Worm (Caenorhabditis elegans) whole organism, dauer: ENCODE data around the gene C02G6.2.

Experiments
- unc-62 ChIP-seq: sonication (generic microtip); optimal IDR thresholded peaks from 2 replicates; lab custom pipeline; 2017; ENCODE audit warnings: missing biosample characterization, missing genetic modification reagents, missing genetic modification characterization

C02G6.2 gene

DNA sequence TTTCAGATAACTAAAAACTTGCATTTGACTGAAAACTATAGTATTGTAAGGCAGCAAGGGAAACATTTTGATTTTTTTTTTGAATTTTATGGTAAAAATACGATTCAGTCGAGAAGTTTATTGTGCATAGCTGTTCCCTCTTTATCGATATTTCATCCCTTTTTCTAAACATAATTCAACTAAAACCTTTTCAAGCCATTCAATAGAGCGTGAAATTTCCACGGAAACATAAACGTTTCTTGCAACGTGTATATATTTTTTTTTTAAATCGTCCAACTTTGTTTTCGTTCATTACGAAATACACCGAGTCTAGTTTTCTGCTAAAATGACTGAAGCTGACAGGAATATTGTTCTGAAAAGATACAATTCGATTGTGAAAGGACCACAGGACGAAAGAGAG is at the start of gene C02G6.2:
Gene C02G6.2, plus strand, starts transcription at position 301 of the 400 bp plus-strand sequence.
- no peak for TF ChIP-seq unc-62 (GFP tag; lab: Kevin White, UChicago)

DNA sequence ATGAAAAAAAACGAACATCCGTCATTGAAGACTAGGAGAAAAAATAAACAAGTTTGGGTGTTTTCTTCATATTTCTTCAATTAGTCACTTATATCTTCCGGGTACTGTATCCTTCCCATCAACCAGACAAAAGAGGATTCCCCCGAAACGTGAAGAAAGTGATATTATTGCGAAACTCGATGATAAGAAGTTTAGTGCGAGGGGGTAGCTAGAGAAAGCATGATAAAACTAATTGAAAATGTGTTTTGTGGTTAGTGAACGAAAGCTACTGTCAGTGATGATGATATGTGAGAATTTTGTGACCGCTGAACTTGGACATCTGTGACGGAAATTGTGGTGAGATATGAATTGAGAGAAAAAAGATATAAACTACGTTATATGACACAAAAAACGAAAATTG is 48.9 kb upstream of the C02G6.2 start:
- no peak for TF ChIP-seq unc-62 (GFP tag; lab: Kevin White, UChicago)

DNA sequence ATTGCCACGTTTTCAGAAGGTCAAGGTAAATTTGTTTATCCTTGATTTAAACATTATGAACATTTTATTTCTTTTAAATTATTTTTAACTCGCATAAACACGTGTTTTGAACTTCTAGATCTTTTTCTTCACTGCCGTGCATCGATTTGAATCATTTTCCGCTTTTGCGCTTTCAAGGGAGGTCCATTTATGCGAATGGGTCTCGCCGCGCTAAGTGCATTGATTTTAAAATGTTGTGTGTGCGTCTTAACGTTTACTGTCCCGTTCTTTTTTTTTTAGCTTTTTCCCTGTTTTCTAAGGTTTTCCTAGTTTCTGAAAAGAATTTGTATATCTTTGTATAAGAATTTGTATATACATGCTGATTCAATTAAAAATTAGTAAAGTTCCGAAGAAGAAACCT is 46.4 kb upstream of the C02G6.2 start:
- no peak for TF ChIP-seq unc-62 (GFP tag; lab: Kevin White, UChicago)

DNA sequence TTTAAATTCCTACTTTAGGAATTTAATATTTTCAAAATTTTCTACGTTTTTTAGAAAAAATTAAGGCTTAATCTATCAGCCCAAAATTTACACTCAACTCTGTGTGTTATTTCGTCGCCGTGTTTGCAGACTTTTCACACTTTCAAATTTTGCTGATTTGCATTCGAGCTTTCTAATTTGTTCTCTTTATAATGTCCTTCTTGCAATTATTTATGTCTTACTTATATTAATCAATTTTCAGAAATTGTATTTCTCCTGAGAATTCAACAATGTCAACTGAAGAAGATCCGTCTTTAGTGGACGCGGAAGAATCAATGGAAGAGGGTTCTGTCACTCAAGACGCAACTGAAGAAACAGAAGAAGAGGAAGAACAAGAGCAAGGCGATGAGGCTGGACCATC is 45.3 kb upstream of the C02G6.2 start, which contains the start of gene let-418:
Gene let-418, plus strand, starts transcription at position 242 of the 400 bp plus-strand sequence.
- TF ChIP-seq unc-62 (GFP tag; lab: Kevin White, UChicago) = no peak

DNA sequence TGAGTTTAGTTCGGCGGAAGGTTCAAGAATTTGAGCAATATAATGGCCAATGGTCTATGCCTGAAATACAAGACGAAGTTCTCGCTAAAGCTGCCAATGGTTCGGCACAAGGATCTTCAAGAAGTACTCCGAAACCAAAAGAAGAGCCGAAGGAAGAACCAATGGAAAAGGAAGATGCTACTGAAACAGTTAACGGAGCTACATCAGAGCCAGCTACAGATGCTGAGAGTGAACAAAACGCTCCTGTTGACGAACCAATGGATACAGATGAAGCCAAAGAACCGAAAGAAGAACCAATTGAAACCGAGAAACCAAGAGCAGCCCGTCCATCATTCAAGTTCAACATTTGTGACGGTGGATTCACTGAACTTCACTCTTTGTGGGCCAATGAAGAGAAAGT is 40.6 kb upstream of the C02G6.2 start:
- TF ChIP-seq unc-62 (GFP tag; lab: Kevin White, UChicago) = no peak

DNA sequence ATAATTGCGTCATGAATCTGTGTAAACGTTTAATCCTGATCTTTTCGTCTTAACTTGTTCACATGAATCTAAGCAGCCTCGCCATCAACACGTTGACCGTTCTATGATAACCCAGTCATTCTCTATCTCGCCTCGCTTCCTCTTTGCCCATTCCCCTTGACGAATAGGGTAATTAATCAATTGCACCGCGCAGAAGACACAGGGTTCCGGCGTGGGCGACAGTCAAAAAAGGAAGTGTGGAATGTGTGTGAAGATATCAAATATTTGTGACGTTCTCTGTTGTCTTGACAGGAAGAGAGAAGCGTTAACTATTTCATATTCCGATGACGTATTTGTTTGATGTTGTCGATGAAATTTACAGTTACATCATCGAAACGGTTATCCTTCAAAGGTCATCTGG is 39.1 kb upstream of the C02G6.2 start:
- no peak for TF ChIP-seq unc-62 (GFP tag; lab: Kevin White, UChicago)

DNA sequence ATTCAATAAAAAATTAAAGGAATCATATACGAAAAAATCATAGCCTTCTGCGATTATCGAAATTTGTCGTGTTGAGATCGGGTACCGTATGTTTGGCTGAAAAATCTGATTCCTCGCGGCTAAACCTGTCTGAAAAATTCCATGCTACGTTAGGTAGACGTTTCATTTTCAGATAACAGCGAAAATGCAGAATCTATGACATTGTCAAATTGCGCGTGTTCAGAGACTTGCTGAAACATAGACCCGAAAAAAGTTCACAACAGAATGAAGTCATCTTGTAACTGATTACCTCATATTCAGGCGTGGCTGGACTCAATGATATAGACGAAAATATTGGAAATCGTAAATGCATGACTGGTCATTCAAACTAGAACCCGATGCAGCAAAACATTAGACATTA is 38.3 kb upstream of the C02G6.2 start, which contains the start of gene srh-76:
Gene srh-76, plus strand, starts transcription at position 301 of the 400 bp plus-strand sequence.
- TF ChIP-seq unc-62 (GFP tag; lab: Kevin White, UChicago) = no peak

DNA sequence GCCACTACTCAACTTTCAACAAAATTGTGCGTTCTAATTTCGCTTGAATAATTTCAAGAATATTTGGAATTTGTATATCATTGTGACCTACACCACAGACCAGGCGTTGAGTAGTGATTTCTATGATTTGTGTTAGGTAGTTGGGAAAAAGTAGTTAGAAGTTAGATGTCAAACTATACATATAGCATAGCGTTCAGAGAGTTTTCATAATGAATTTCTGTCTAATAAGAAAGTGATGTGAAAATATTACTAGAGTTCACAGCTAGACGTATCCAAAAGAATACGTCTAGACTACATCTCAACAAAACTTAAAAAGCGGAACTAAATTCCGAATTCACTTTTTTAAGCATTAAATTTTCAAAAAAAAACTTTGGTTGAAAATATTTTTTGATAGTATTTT is 36.5 kb upstream of the C02G6.2 start:
- TF ChIP-seq unc-62 (GFP tag; lab: Kevin White, UChicago) = no peak

DNA sequence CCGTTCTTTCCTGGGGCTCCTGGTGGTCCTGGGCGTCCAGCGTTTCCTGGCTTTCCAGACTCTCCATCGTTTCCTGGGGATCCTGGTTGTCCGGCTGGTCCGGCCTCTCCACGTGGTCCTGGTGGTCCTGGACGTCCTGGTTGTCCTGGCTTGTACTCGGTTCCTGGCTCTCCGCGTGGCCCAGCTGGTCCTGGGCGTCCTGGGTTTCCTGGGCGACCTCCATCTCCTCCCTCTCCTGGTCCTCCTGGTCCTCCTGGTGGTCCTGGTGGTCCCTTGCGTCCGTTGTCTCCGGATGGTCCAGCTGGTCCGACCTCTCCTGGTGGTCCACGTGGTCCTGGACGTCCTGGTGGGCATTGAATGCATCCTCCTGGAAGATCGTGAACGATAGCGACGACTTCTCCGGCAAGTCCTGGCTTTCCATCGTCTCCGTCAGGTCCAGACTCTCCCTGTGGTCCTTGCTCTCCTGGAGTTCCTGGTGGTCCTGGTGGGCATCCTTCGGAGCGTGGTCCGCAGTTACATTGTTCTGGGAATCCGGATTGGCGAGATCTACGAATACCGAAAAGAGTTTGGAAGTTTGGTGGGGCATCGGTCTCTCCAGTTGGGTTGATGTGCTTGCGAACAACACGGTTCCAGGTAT is 35.8 kb upstream of the C02G6.2 start:
- no peak for TF ChIP-seq unc-62 (GFP tag; lab: Kevin White, UChicago)

DNA sequence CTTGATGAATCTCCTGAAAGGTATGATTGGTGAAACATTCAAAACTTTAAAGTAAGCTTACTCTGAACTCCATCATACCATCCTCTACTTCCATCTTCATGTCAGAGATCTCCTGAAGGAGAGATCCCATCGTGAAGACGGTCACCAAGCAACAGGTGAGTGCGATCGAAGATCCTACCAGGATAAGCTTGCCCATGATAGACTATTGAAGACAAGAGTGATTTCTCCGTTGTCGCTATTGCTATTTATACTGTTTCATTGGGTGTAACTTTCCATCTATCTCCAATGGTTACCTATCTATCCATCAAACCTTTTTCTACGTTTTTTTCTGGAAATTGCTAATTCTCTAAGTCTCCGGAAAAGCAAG is 35.3 kb upstream of the C02G6.2 start, which contains the start of gene col-140:
Gene col-140, minus strand, starts transcription at position 219 of the 367 bp plus-strand sequence.
- TF ChIP-seq unc-62 (GFP tag; lab: Kevin White, UChicago) = no peak

DNA sequence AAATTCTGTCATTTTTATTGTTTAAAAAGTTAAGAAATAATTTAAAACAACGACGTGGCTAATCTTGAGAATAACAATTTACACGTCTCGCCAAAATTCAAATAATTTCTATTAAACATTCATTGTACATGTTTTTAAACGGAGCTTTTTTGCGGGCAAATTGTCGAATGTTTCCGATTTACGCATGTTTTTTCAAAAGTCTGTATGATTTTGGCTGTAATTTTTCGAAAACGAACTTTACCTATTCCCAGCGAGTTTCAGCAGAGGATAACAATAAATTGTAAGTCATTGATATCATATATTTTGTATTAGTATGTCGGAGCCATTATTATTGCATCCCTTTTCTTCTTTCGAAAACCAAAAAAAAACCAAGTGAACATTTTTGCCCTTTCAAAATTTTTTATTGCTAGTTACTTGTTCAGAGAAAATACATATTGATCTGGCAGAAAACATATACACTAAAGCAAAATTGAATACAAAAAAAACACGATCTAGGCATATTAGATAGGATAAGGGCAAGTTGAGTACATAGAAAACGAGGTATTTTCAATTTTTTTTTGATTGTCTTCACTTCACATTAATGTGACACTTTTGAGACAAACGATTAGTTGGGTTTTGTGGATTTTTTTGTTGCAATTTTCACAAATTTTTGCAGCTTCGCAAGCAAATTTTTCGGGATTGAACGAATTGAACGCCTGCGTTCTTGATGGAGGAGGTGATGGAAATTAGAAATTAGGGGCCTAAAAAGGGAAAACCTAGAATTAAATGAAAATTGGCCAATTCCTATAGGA is 33.1 kb upstream of the C02G6.2 start, which contains the start of gene F26F12.2:
Gene F26F12.2, minus strand, starts transcription at position 38 of the 791 bp plus-strand sequence.
- TF ChIP-seq unc-62 (GFP tag; lab: Kevin White, UChicago) = no peak

DNA sequence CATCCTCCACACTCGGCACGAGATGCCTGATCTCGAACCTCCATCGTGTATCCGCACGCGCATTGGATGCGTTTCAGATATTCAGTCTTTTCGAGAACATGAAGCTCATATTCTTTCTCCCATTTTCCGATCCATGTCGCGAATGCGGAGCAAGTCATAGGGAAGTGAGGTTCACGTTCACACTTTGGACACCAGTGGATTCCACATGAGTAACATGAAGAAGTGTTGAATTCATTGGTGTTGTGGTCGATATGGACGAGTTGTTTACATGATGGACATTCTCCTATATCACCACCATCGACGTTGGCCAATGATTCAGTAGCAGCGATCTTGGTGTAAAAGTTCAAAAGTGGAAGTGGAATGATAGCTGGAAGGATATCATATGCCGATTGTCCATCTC is 30.9 kb upstream of the C02G6.2 start:
- TF ChIP-seq unc-62 (GFP tag; lab: Kevin White, UChicago) = no peak

DNA sequence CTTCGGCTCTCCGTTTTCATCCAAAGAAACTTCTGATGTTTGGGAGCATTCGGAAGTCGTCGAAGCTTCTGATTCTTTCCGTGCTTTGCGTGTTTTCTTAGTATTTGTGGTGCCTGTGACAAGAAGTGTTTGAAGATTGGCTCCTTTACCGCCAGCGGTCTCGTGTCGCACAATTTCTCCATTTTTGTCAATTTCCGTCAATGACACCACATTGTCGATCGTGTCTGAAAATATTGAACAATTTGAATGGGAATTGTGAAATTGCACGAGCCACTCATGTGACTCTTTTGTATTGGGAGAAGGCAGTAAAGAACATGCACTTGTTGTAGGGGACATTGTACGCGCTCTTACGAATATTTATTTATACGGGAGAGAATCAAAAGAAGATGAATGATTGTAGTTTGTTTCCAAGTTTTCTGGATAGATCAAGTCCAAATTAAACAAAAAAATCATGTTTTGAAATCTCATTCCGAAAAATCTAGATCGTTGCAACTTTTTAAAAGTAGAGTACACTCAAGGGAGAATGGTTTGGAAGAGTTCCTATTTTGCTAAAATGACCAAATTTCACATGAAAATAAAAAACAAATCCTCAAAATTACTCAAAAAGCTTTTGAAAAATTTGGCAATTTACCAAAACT is 29.2 kb upstream of the C02G6.2 start:
- no peak for TF ChIP-seq unc-62 (GFP tag; lab: Kevin White, UChicago)

DNA sequence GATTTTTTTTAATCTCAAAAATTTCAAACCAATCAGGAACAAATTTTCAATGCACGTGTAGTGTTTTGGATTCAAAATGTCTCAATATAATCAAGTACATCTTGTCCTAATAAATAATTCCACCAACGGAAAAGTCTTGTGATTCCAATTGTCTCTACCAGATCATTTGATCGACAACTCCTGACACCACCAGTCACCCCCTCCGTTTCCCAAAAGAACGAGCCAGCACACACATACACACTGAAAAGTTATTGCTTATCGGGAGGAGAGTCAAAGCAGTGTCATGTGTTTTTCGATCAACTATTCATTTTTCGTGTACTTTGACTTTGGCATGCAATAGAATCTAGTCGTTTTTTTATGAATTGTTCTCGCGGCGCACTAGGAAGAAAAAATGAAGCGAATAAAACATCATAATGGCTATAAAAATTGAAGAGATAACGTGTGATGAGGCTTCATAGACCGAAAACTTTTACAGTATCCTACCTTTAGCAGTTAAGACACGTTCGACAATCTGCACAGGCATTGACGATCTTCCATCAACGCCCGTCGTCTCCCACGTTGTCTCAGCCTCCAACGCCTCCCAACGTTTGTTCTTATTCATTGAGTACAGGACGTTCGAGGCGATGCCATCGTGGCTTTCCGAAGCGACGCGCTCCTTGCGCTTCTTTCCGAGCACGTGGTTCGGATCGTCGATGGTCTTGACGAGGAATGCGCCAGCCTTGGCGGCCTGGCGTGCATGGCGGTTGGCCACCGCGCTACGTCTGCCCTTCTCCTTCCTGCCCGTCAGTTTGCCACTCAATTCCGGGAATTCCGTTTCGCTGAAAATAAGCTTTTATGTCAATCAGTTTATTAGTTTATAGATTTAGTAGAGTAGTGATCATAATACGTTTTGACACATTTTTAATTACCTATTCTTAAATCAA is 28.2 kb upstream of the C02G6.2 start:
- TF ChIP-seq unc-62 (GFP tag; lab: Kevin White, UChicago) = no peak

DNA sequence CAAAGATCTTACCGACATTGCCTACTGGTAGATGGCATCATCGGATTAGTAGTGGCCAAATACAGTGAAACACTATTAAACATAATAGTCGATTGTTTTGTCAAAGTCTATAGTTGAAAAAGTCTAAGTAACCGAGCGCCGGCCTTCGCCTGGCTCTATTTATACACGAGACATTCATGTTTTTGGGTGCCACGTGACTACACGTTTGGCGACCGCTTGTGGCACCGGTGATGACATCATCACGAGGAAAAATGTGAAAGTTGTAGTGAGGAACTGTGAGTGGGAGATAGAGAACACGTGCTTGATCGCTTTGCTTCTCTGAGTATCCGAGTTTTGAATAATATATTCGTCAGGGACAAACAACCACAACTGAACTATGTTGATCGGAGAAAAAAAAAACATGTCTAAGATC is 27.5 kb upstream of the C02G6.2 start:
- no peak for TF ChIP-seq unc-62 (GFP tag; lab: Kevin White, UChicago)
